Worm (Caenorhabditis elegans): ENCODE data around the gene ftn-1.

DNA sequence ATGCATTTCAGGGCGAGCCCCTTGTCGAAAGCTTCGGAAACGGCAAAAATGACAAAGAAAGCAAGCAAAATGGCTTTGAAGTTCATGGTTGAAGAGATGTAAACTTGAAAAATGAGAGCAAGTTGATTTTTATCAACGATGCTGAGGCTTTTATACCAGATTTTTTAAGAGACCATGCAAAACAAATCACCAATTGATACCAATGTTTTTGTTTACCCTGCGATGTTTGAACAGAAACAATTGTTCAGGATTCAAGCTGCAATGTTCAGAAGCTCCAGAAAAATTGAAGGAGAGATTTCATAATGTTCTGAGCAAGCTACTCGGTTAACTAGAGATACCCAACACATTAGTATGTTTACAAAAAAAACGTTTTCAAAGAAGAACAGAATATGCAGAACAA lies 25.1 kb downstream of the ftn-1 start, which contains the start of gene C54F6.15:
- TF ChIP-seq sox-4 (tag; optimal IDR thresholded peaks at IDR 0.05) (no peak), pha-4 (tag; optimal IDR thresholded peaks at IDR 0.05) (no peak)

All from whole organism, late embryonic.